Fruit fly (Drosophila melanogaster) whole organism, embryonic: Measurements from ENCODE around the gene zye.

Experiments used
- Aef1 ChIP-seq: fragments of 200-800 bp; sonication (Bioruptor generic); IDR thresholded peaks from 3 replicates; pipeline ENCODE4 v1.3.6; 2022; ENCODE audit warnings: missing biosample characterization, missing genetic modification characterization
- Antp ChIP-seq: fragments of 200-800 bp; sonication (Bioruptor generic); optimal IDR thresholded peaks from 3 replicates; lab custom pipeline; 2016; ENCODE audit warnings: missing biosample characterization, missing genetic modification characterization
- B-H2 ChIP-seq: fragments of 200-800 bp; sonication (Bioruptor generic); optimal IDR thresholded peaks from 2 replicates; lab custom pipeline; 2018; ENCODE audit warnings: missing biosample characterization, mild to moderate bottlenecking, missing genetic modification characterization
- Blimp-1 ChIP-seq: fragments of 200-800 bp; sonication (Bioruptor generic); optimal IDR thresholded peaks from 3 replicates; lab custom pipeline; 2018; ENCODE audit warnings: missing biosample characterization, missing genetic modification characterization, mild to moderate bottlenecking, moderate library complexity, missing genetic modification reagents
- CG10431 ChIP-seq: fragments of 200-800 bp; sonication (Bioruptor generic); optimal IDR thresholded peaks from 3 replicates; lab custom pipeline; 2018; ENCODE audit warnings: missing biosample characterization, mild to moderate bottlenecking, missing genetic modification characterization
- CG10979 ChIP-seq: fragments of 200-800 bp; sonication (Bioruptor generic); optimal IDR thresholded peaks from 2 replicates; lab custom pipeline; 2018; ENCODE audit warnings: missing biosample characterization, mild to moderate bottlenecking, missing genetic modification characterization, moderate library complexity
- CG11456 ChIP-seq: fragments of 200-800 bp; sonication (Bioruptor generic); IDR thresholded peaks from 3 replicates; pipeline ENCODE4 v1.3.6; 2022; ENCODE audit warnings: missing biosample characterization, missing genetic modification characterization
- CG11696 ChIP-seq: fragments of 200-800 bp; sonication (Bioruptor generic); IDR thresholded peaks from 2 replicates; pipeline ENCODE4 v1.3.6; 2022; ENCODE audit warnings: missing biosample characterization, missing genetic modification characterization
- CG12071 ChIP-seq: fragments of 200-800 bp; sonication (Bioruptor generic); optimal IDR thresholded peaks from 3 replicates; lab custom pipeline; 2018; ENCODE audit warnings: missing biosample characterization, mild to moderate bottlenecking, missing genetic modification characterization
- CG15073 ChIP-seq: fragments of 200-800 bp; sonication (Bioruptor generic); optimal IDR thresholded peaks from 2 replicates; lab custom pipeline; 2016; ENCODE audit warnings: missing biosample characterization, missing genetic modification characterization
- CG15269 ChIP-seq: fragments of 200-800 bp; sonication (Bioruptor generic); optimal IDR thresholded peaks from 2 replicates; lab custom pipeline; 2018; ENCODE audit warnings: missing biosample characterization, mild to moderate bottlenecking, missing genetic modification characterization, moderate library complexity
- CG1602 ChIP-seq: fragments of 200-800 bp; sonication (Bioruptor generic); optimal IDR thresholded peaks from 3 replicates; lab custom pipeline; 2016; ENCODE audit warnings: missing biosample characterization, missing genetic modification characterization
- CG17612 ChIP-seq: fragments of 200-800 bp; sonication (Bioruptor generic); IDR thresholded peaks from 2 replicates; pipeline ENCODE4 v1.3.6; 2022; ENCODE audit warnings: missing biosample characterization, missing genetic modification characterization
- CG1792 ChIP-seq: fragments of 200-800 bp; sonication (Bioruptor generic); optimal IDR thresholded peaks from 2 replicates; lab custom pipeline; 2016; ENCODE audit warnings: missing biosample characterization, missing genetic modification characterization
- CG18599 ChIP-seq: fragments of 200-800 bp; sonication (Bioruptor generic); optimal IDR thresholded peaks from 3 replicates; lab custom pipeline; 2017; ENCODE audit warnings: missing biosample characterization, missing genetic modification characterization, mild to moderate bottlenecking, moderate library complexity, missing genetic modification reagents
- CG18764 ChIP-seq: fragments of 200-800 bp; sonication (Bioruptor generic); optimal IDR thresholded peaks from 3 replicates; lab custom pipeline; 2016; ENCODE audit warnings: missing biosample characterization, missing genetic modification characterization
- CG2120 ChIP-seq: fragments of 200-800 bp; sonication (Bioruptor generic); optimal IDR thresholded peaks from 3 replicates; lab custom pipeline; 2016; ENCODE audit warnings: missing biosample characterization, missing genetic modification characterization
- CG31365 ChIP-seq: fragments of 200-800 bp; sonication (Bioruptor generic); optimal IDR thresholded peaks from 2 replicates; lab custom pipeline; 2018; ENCODE audit warnings: missing biosample characterization, mild to moderate bottlenecking, missing genetic modification characterization
- CG31388 ChIP-seq: fragments of 200-800 bp; sonication (Bioruptor generic); optimal IDR thresholded peaks from 2 replicates; lab custom pipeline; 2016; ENCODE audit warnings: missing biosample characterization, missing genetic modification characterization
- CG3281 ChIP-seq: fragments of 200-800 bp; sonication (Bioruptor generic); optimal IDR thresholded peaks from 3 replicates; lab custom pipeline; 2017; ENCODE audit warnings: missing biosample characterization, mild to moderate bottlenecking, missing genetic modification characterization
- CG33557 ChIP-seq: fragments of 200-800 bp; sonication (Bioruptor generic); optimal IDR thresholded peaks from 2 replicates; lab custom pipeline; 2019; ENCODE audit warnings: missing biosample characterization, mild to moderate bottlenecking, missing genetic modification characterization, moderate library complexity
- CG4328 ChIP-seq: fragments of 200-800 bp; sonication (Bioruptor generic); optimal IDR thresholded peaks from 3 replicates; lab custom pipeline; 2017; ENCODE audit warnings: missing biosample characterization, missing genetic modification reagents, missing genetic modification characterization
- CG4854 ChIP-seq: fragments of 200-800 bp; sonication (Bioruptor generic); optimal IDR thresholded peaks from 2 replicates; lab custom pipeline; 2016; ENCODE audit warnings: missing biosample characterization, missing genetic modification characterization, inconsistent platforms
- CG6765 ChIP-seq: fragments of 200-800 bp; sonication (Bioruptor generic); optimal IDR thresholded peaks from 3 replicates; lab custom pipeline; 2017; ENCODE audit warnings: missing biosample characterization, mild to moderate bottlenecking, missing genetic modification characterization
- CG6854 ChIP-seq: fragments of 200-800 bp; sonication (Bioruptor generic); optimal IDR thresholded peaks from 3 replicates; lab custom pipeline; 2017; ENCODE audit warnings: missing biosample characterization, mild to moderate bottlenecking, missing genetic modification characterization
- CG7987 ChIP-seq: fragments of 200-800 bp; sonication (Bioruptor generic); optimal IDR thresholded peaks from 2 replicates; lab custom pipeline; 2018; ENCODE audit warnings: missing biosample characterization, mild to moderate bottlenecking, missing genetic modification characterization, moderate library complexity
- CG8924 ChIP-seq: fragments of 200-800 bp; optimal IDR thresholded peaks from 3 replicates; lab custom pipeline; 2019; ENCODE audit warnings: missing biosample characterization, mild to moderate bottlenecking, missing genetic modification characterization, moderate library complexity
- CG8944 ChIP-seq: fragments of 200-800 bp; sonication (Bioruptor generic); optimal IDR thresholded peaks from 3 replicates; lab custom pipeline; 2016; ENCODE audit warnings: missing biosample characterization, missing genetic modification characterization
- CrebB ChIP-seq: fragments of 200-800 bp; sonication (Bioruptor generic); optimal IDR thresholded peaks from 3 replicates; lab custom pipeline; 2018; ENCODE audit warnings: missing biosample characterization, mild to moderate bottlenecking, missing genetic modification characterization
- Dp ChIP-seq: fragments of 200-800 bp; sonication (Bioruptor generic); optimal IDR thresholded peaks from 2 replicates; lab custom pipeline; 2018; ENCODE audit warnings: missing biosample characterization, mild to moderate bottlenecking, missing genetic modification characterization, moderate library complexity
- HLHmδ ChIP-seq: fragments of 200-800 bp; sonication (Bioruptor generic); optimal IDR thresholded peaks from 2 replicates; lab custom pipeline; 2018; ENCODE audit warnings: missing biosample characterization, mild to moderate bottlenecking, missing genetic modification characterization, moderate library complexity
- Hey ChIP-seq: fragments of 200-800 bp; sonication (Bioruptor generic); optimal IDR thresholded peaks from 3 replicates; lab custom pipeline; 2018; ENCODE audit warnings: missing biosample characterization, mild to moderate bottlenecking, missing genetic modification characterization
- MESR4 ChIP-seq: fragments of 200-800 bp; sonication (Bioruptor generic); optimal IDR thresholded peaks from 2 replicates; lab custom pipeline; 2018; ENCODE audit warnings: missing biosample characterization, mild to moderate bottlenecking, missing genetic modification characterization, moderate library complexity
- Med ChIP-seq: fragments of 200-800 bp; sonication (Bioruptor generic); peaks from one replicate; lab custom pipeline; 2016; ENCODE audit warnings: missing biosample characterization, missing genetic modification characterization, mild to moderate bottlenecking, inconsistent platforms, moderate library complexity
- Optix ChIP-seq: fragments of 200-800 bp; sonication (Bioruptor generic); IDR thresholded peaks from 3 replicates; pipeline ENCODE4 v1.3.6; 2022; ENCODE audit warnings: missing biosample characterization, missing genetic modification characterization
- PHDP ChIP-seq: fragments of 200-800 bp; sonication (Bioruptor generic); optimal IDR thresholded peaks from 3 replicates; lab custom pipeline; 2018; ENCODE audit warnings: missing biosample characterization, mild to moderate bottlenecking, missing genetic modification characterization, moderate library complexity
- Six4 ChIP-seq: fragments of 200-800 bp; sonication (Bioruptor generic); optimal IDR thresholded peaks from 2 replicates; lab custom pipeline; 2016; ENCODE audit warnings: missing biosample characterization, missing genetic modification characterization
- Sry-δ ChIP-seq: fragments of 200-800 bp; sonication (Bioruptor generic); optimal IDR thresholded peaks from 2 replicates; lab custom pipeline; 2016; ENCODE audit warnings: missing biosample characterization, missing genetic modification characterization
- TFAM ChIP-seq: fragments of 200-800 bp; sonication (Bioruptor generic); optimal IDR thresholded peaks from 2 replicates; lab custom pipeline; 2017; ENCODE audit warnings: missing biosample characterization, missing genetic modification characterization, inconsistent platforms
- amos ChIP-seq: fragments of 200-800 bp; sonication (Bioruptor generic); IDR thresholded peaks from 2 replicates; pipeline ENCODE4 v1.3.6; 2022; ENCODE audit warnings: missing biosample characterization, missing genetic modification characterization; ENCODE audit not compliant: partially characterized antibody
- chinmo ChIP-seq: fragments of 200-800 bp; sonication (Bioruptor generic); IDR thresholded peaks from 4 replicates; pipeline ENCODE4 v1.3.6; 2022; ENCODE audit warnings: missing biosample characterization, missing genetic modification characterization; ENCODE audit not compliant: partially characterized antibody
- ci ChIP-seq: fragments of 200-800 bp; sonication (Bioruptor generic); IDR thresholded peaks from 3 replicates; pipeline ENCODE4 v1.3.6; 2022; ENCODE audit warnings: missing biosample characterization, missing genetic modification characterization
- fd64A ChIP-seq: fragments of 200-800 bp; sonication (Bioruptor generic); optimal IDR thresholded peaks from 3 replicates; lab custom pipeline; 2018; ENCODE audit warnings: missing biosample characterization, mild to moderate bottlenecking, missing genetic modification characterization
- gsb-n ChIP-seq: fragments of 200-800 bp; sonication (Bioruptor generic); optimal IDR thresholded peaks from 3 replicates; lab custom pipeline; 2018; ENCODE audit warnings: missing biosample characterization, mild to moderate bottlenecking, missing genetic modification characterization
- lilli ChIP-seq: fragments of 200-800 bp; sonication (Bioruptor generic); optimal IDR thresholded peaks from 3 replicates; lab custom pipeline; 2016; ENCODE audit warnings: missing biosample characterization, missing genetic modification characterization
- rib ChIP-seq: fragments of 200-800 bp; sonication (Bioruptor generic); IDR thresholded peaks from 2 replicates; pipeline ENCODE4 v1.3.6; 2022; ENCODE audit warnings: missing biosample characterization, missing genetic modification characterization
- stwl ChIP-seq: fragments of 200-800 bp; sonication (Bioruptor generic); optimal IDR thresholded peaks from 3 replicates; lab custom pipeline; 2018; ENCODE audit warnings: missing biosample characterization, mild to moderate bottlenecking, missing genetic modification characterization, moderate library complexity
- zen ChIP-seq: fragments of 200-800 bp; sonication (Bioruptor generic); optimal IDR thresholded peaks from 3 replicates; lab custom pipeline; 2018; ENCODE audit warnings: missing biosample characterization, mild to moderate bottlenecking, missing genetic modification characterization, moderate library complexity

The zye gene

DNA sequence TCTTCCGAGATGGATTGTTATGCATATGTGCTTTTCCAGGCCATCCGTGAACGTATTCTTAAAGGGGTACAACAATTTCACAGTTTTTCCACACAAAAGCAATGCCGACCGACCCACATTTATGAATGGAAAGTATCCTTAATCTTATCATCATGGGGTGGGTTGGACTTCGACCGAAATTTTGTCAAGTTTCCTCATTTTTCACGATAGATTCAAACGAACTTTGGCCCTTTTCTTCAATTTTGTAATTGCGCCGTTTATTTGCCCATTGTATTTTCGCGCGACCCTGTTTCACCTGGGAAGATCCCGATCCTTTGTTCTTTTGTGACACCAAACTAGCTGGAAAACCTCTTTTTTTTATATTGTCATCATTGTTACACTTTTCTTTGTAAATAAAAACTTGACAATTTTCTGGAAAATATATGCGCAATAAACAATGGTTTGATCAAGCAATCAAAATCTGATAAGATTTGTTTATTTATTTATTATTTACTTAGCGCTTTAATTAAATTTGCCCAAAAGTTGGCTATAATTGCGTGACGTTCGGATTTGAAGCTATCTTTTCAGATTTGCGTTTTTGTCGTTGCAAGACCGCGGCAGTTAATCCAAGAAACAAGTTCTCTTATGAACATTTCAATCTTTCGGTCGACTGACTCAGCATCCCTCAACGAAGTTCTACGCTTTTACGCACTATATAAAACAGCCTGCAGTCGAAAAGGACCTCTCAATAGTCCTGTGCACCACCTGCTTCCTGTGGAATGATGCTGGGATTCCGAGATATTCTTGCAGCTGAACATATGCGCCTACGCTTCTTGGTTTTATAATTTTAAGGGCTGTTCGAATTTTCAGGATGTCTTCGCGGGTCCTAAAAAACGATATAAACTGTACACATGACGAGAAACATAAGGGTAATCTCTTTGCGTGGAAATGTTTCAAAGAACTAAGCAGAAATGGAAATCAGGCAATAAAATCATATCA is 7.1 kb upstream of the zye start (continued):
- no peak for TF ChIP-seq CG1792 (GFP tag; lab: Kevin White, UChicago)
- TF ChIP-seq Dp (GFP tag; lab: Kevin White, UChicago) = no peak
- peak; percentile 25 for TF ChIP-seq CG15269
- no peak for TF ChIP-seq CG33557 (GFP tag; lab: Kevin White, UChicago)
- no peak for TF ChIP-seq fd64A (GFP tag; lab: Kevin White, UChicago)
- peak; percentile 31 for TF ChIP-seq Blimp-1
- no peak for TF ChIP-seq zen (tag; lab: Kevin White, UChicago)
- peak; percentile 0 for TF ChIP-seq CG18599 (GFP tag; lab: Kevin White, UChicago)
- no peak for TF ChIP-seq Optix (GFP tag; lab: Robert Waterston, UW)
- no peak for TF ChIP-seq CG31365 (tag; lab: Kevin White, UChicago)
- no peak for TF ChIP-seq Sry-δ (GFP tag; lab: Kevin White, UChicago)
- TF ChIP-seq Antp = no peak
- TF ChIP-seq CG6765 (GFP tag; lab: Kevin White, UChicago) = peak; percentile 46
- no peak for TF ChIP-seq CG18764 (GFP tag; lab: Kevin White, UChicago)
- TF ChIP-seq lilli (GFP tag; lab: Kevin White, UChicago) = no peak
- TF ChIP-seq CG10431 (GFP tag; lab: Kevin White, UChicago) = no peak
- no peak for TF ChIP-seq CG11696 (GFP tag; lab: Robert Waterston, UW)
- TF ChIP-seq chinmo (GFP tag; lab: Robert Waterston, UW) = no peak
- TF ChIP-seq ci (GFP tag; lab: Robert Waterston, UW) = peak; percentile 40; the same call in 1 of the 3 replicates
- TF ChIP-seq rib (GFP tag; lab: Robert Waterston, UW) = 0 out of 2 replicates have a peak, but pooled peaks have one; percentile 13
- TF ChIP-seq TFAM (GFP tag; lab: Kevin White, UChicago) = no peak
- TF ChIP-seq Aef1 = no peak
- TF ChIP-seq CG2120 (GFP tag; lab: Kevin White, UChicago) = no peak
- TF ChIP-seq PHDP = peak; percentile 64
- peak; percentile 27 for TF ChIP-seq CG12071
- peak; percentile 61 for TF ChIP-seq CG7987
- no peak for TF ChIP-seq CG1602 (GFP tag; lab: Kevin White, UChicago)
- TF ChIP-seq HLHmδ (GFP tag; lab: Kevin White, UChicago) = no peak
- peak; percentile 25 for TF ChIP-seq gsb-n
- TF ChIP-seq Six4 (GFP tag; lab: Kevin White, UChicago) = no peak
- TF ChIP-seq CG8924 (tag; lab: Kevin White, UChicago) = peak; percentile 18
- no peak for TF ChIP-seq CG8944
- TF ChIP-seq CG15073 (GFP tag; lab: Kevin White, UChicago) = no peak
- TF ChIP-seq CG31388 (GFP tag; lab: Kevin White, UChicago) = no peak
- TF ChIP-seq stwl (tag; lab: Kevin White, UChicago) = no peak
- no peak for TF ChIP-seq B-H2
- TF ChIP-seq CG3281 (GFP tag; lab: Kevin White, UChicago) = peak; percentile 43
- TF ChIP-seq CG4328 (GFP tag; lab: Kevin White, UChicago) = no peak
- no peak for TF ChIP-seq MESR4 (GFP tag; lab: Kevin White, UChicago)
- TF ChIP-seq Hey (tag; lab: Kevin White, UChicago) = no peak
- peak; percentile 4 for TF ChIP-seq Med (GFP tag; lab: Kevin White, UChicago)
- TF ChIP-seq CG17612 (GFP tag; lab: Robert Waterston, UW) = no peak
- TF ChIP-seq CG4854 = no peak
- peak; percentile 60 for TF ChIP-seq CrebB (tag; lab: Kevin White, UChicago)
- TF ChIP-seq amos = no peak
- TF ChIP-seq CG10979 (tag; lab: Kevin White, UChicago) = no peak
- TF ChIP-seq CG6854 (GFP tag; lab: Kevin White, UChicago) = no peak
- TF ChIP-seq CG11456 = no peak
